Worm (Caenorhabditis elegans) whole organism, L3 larva: ENCODE measurements around the gene C07E3.10.

Experiments used
- ama-1 ChIP-seq: fragments of 150-350 bp; optimal IDR thresholded peaks from 2 replicates; lab custom pipeline; 2018
- ceh-28 ChIP-seq: fragments of 150-350 bp; optimal IDR thresholded peaks from 2 replicates; lab custom pipeline; 2014; ENCODE audit warnings: missing biosample characterization, missing genetic modification reagents, missing genetic modification characterization
- egl-27 ChIP-seq: sonication (generic microtip); optimal IDR thresholded peaks from 4 replicates; lab custom pipeline; 2017; ENCODE audit warnings: missing biosample characterization, missing genetic modification reagents, missing genetic modification characterization
- egl-5 ChIP-seq: fragments of 150-350 bp; optimal IDR thresholded peaks from 2 replicates; lab custom pipeline; 2017; ENCODE audit warnings: missing biosample characterization, missing genetic modification reagents, missing genetic modification characterization, inconsistent platforms
- fkh-10 ChIP-seq: sonication (generic microtip); optimal IDR thresholded peaks from 2 replicates; lab custom pipeline; 2017; ENCODE audit warnings: missing biosample characterization, missing genetic modification reagents, missing genetic modification characterization
- lin-39 ChIP-seq: fragments of 150-350 bp; optimal IDR thresholded peaks from 2 replicates; lab custom pipeline; 2018; ENCODE audit warnings: missing biosample characterization, missing genetic modification reagents, missing genetic modification characterization
- nhr-11 ChIP-seq: fragments of 150-350 bp; optimal IDR thresholded peaks from 2 replicates; lab custom pipeline; 2014; ENCODE audit warnings: missing biosample characterization, missing genetic modification characterization
- nhr-12 ChIP-seq: fragments of 150-350 bp; optimal IDR thresholded peaks from 2 replicates; lab custom pipeline; 2014; ENCODE audit warnings: missing biosample characterization, missing genetic modification characterization
- nhr-23 ChIP-seq: fragments of 150-350 bp; optimal IDR thresholded peaks from 2 replicates; lab custom pipeline; 2014; ENCODE audit warnings: missing biosample characterization, missing genetic modification reagents, missing genetic modification characterization
- nhr-76 ChIP-seq: fragments of 150-350 bp; sonication (generic microtip); optimal IDR thresholded peaks from 5 replicates; lab custom pipeline; 2014; ENCODE audit warnings: missing biosample characterization, missing genetic modification characterization
- pqm-1 ChIP-seq: fragments of 150-350 bp; optimal IDR thresholded peaks from 2 replicates; lab custom pipeline; 2017; ENCODE audit warnings: missing biosample characterization, missing genetic modification characterization, inconsistent platforms

- no peak for TF ChIP-seq nhr-76
- no peak for TF ChIP-seq nhr-12 (tag; lab: Kevin White, UChicago)
- TF ChIP-seq ama-1 (lab: Kevin White, UChicago), result peak; percentile 28
- peak; percentile 38 for TF ChIP-seq lin-39 (tag; lab: Kevin White, UChicago)
- TF ChIP-seq nhr-11 (tag; lab: Kevin White, UChicago), result peak; percentile 39
- TF ChIP-seq egl-27 (tag; lab: Kevin White, UChicago), result no peak
- no peak for TF ChIP-seq ceh-28 (tag; lab: Kevin White, UChicago)
- TF ChIP-seq fkh-10 (GFP tag; lab: Kevin White, UChicago), result no peak
- TF ChIP-seq nhr-23, result peak; percentile 78
- peak; percentile 61 for TF ChIP-seq pqm-1 (tag; lab: Kevin White, UChicago)
- TF ChIP-seq egl-5 (tag; lab: Kevin White, UChicago), result no peak
Observed at ce11 chrII:10390250-10390821, 44.2 kb downstream of the C07E3.10 start.
